Worm (Caenorhabditis elegans): ENCODE measurements around the gene msrp-5.

DNA sequence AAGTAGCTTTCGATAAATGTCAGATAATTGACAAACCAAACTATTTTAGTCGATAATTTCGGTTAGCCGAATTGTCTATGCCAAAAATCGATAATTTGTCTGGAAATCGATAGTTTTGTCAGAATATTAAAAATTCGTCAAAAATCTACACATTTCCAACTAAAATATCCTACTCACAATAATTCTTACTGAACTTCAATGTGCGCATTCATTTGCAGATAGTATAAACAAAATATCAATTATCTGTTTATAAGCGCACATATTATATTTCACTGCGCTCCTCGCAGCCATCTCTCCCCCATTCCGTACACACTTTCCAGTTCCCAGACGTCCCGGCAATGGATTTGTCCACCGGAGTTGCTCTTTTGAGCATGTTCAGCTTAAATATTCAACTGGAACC lies 8.1 kb downstream of the msrp-5 start, which contains the start of gene lgc-28:
- TF ChIP-seq ceh-13 (GFP tag; optimal IDR thresholded peaks at IDR 0.05) (no peak), ama-1 (optimal IDR thresholded peaks at IDR 0.05) (no peak), aly-1 (tag; optimal IDR thresholded peaks at IDR 0.05) (no peak), scrt-1 (GFP tag; IDR thresholded peaks at IDR 0.05) (no peak), F13C5.2 (tag; optimal IDR thresholded peaks at IDR 0.05) (no peak), pes-1 (GFP tag; IDR thresholded peaks at IDR 0.05) (no peak), B0310.2 (tag; optimal IDR thresholded peaks at IDR 0.05) (no peak), tbx-37 (GFP tag; conservative IDR thresholded peaks at IDR 0.05) (no peak), flt-1 (GFP tag; IDR thresholded peaks at IDR 0.05) (no peak), tbx-11 (GFP tag; IDR thresholded peaks at IDR 0.05) (no peak), ets-7 (tag; optimal IDR thresholded peaks at IDR 0.05) (no peak), hnd-1 (tag; optimal IDR thresholded peaks at IDR 0.05) (no peak)

Measured in whole organism, early embryonic.